Fruit fly (Drosophila melanogaster): ENCODE data around the gene CG32718.

CG32718 gene

DNA sequence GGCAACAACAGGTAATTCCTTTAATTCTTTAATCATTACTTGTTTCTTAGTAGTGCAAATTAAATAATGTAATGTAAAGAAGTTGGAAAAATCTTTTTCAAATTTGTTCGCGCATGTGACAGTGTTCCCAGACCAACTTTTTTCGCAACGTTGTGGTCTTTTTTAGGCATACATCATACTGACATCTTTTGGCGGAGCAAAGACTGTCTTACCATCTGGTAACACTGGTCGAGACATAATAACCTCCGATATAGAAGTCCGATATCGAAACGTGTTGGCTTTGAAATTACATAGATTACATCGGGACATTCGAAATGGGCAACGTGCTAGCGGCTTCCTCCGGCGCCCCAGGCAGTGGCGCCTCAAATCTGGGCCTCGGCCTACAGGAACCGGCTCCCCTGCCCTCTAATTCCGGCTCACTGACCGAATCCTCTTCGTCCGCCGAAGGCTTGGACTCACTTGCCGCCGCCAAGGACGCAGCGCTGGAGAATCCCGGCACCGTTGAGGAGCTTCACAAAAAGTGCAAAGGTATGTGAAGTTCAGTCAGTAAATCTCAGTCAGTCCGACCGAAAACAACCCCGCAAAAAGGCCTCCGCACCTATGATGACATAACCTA is 40.7 kb upstream of the CG32718 start (continued):
- no peak for TF ChIP-seq CG18764 (GFP tag; optimal IDR thresholded peaks at IDR 0.05)
- no peak for TF ChIP-seq vfl (GFP tag; optimal IDR thresholded peaks at IDR 0.05)
- no peak for TF ChIP-seq Xbp1 (GFP tag; optimal IDR thresholded peaks at IDR 0.05)
- no peak for TF ChIP-seq CG3065 (GFP tag; optimal IDR thresholded peaks at IDR 0.05)
- TF ChIP-seq tio (GFP tag; optimal IDR thresholded peaks at IDR 0.05) = no peak
- TF ChIP-seq CG12155 (GFP tag; optimal IDR thresholded peaks at IDR 0.05) = no peak
- no peak for TF ChIP-seq CG11093 (GFP tag; IDR thresholded peaks at IDR 0.05)
- TF ChIP-seq Fer1 (GFP tag; optimal IDR thresholded peaks at IDR 0.05) = peak; percentile 22
- no peak for TF ChIP-seq hbn (GFP tag; IDR thresholded peaks at IDR 0.05; ENCODE audit: partially characterized antibody)
- TF ChIP-seq tna (GFP tag; IDR thresholded peaks at IDR 0.05; ENCODE audit: partially characterized antibody) = no peak
- no peak for TF ChIP-seq CG7372 (GFP tag; IDR thresholded peaks at IDR 0.05)
- TF ChIP-seq stwl (tag; optimal IDR thresholded peaks at IDR 0.05) = peak; percentile 88
- TF ChIP-seq CG30403 (GFP tag; optimal IDR thresholded peaks at IDR 0.05) = no peak
- TF ChIP-seq Usf (GFP tag; optimal IDR thresholded peaks at IDR 0.05) = no peak
- TF ChIP-seq pum (GFP tag; optimal IDR thresholded peaks at IDR 0.05) = no peak
- no peak for TF ChIP-seq eve (GFP tag; optimal IDR thresholded peaks at IDR 0.05)
- peak; percentile 25 for TF ChIP-seq CG2116 (GFP tag; optimal IDR thresholded peaks at IDR 0.05)
- no peak for TF ChIP-seq CG31365 (tag; optimal IDR thresholded peaks at IDR 0.05)
- TF ChIP-seq pho (GFP tag; optimal IDR thresholded peaks at IDR 0.05) = no peak
- no peak for TF ChIP-seq CG1233 (GFP tag; optimal IDR thresholded peaks at IDR 0.05)
- no peak for TF ChIP-seq Hsf (GFP tag; optimal IDR thresholded peaks at IDR 0.05)
- peak; percentile 6 for TF ChIP-seq her (GFP tag; optimal IDR thresholded peaks at IDR 0.05)
- TF ChIP-seq ERR (GFP tag; optimal IDR thresholded peaks at IDR 0.05) = no peak
- no peak for TF ChIP-seq CG42726 (GFP tag; IDR thresholded peaks at IDR 0.05; ENCODE audit: partially characterized antibody)
- TF ChIP-seq Elba2 (GFP tag; optimal IDR thresholded peaks at IDR 0.05) = peak; percentile 38
- no peak for TF ChIP-seq Six4 (GFP tag; optimal IDR thresholded peaks at IDR 0.05)
- peak; percentile 6 for TF ChIP-seq CG2712 (tag; optimal IDR thresholded peaks at IDR 0.05)
- TF ChIP-seq row (GFP tag; IDR thresholded peaks at IDR 0.05) = 0 out of 3 replicates have a peak, but pooled peaks have one; percentile 14
- 0 out of 3 replicates have a peak, but pooled peaks have one; percentile 24 for TF ChIP-seq CG34224 (GFP tag; IDR thresholded peaks at IDR 0.05; ENCODE audit: partially characterized antibody)
- no peak for TF ChIP-seq CG8478 (optimal IDR thresholded peaks at IDR 0.05)
- peak; percentile 90 for TF ChIP-seq Dp (GFP tag; optimal IDR thresholded peaks at IDR 0.05)
- no peak for TF ChIP-seq CG31388 (GFP tag; optimal IDR thresholded peaks at IDR 0.05)
- TF ChIP-seq stc (GFP tag; IDR thresholded peaks at IDR 0.05) = no peak
- TF ChIP-seq sisA (GFP tag; IDR thresholded peaks at IDR 0.05) = no peak
- no peak for TF ChIP-seq Hr51 (GFP tag; optimal IDR thresholded peaks at IDR 0.05)
- TF ChIP-seq Side (GFP tag; optimal IDR thresholded peaks at IDR 0.05) = no peak
- TF ChIP-seq ham (GFP tag; IDR thresholded peaks at IDR 0.05) = no peak
- no peak for TF ChIP-seq jumu (GFP tag; optimal IDR thresholded peaks at IDR 0.05)
- TF ChIP-seq Ada2b (GFP tag; IDR thresholded peaks at IDR 0.05) = no peak
- TF ChIP-seq cas (GFP tag; IDR thresholded peaks at IDR 0.05) = no peak
- no peak for TF ChIP-seq Rx (GFP tag; IDR thresholded peaks at IDR 0.05)
- TF ChIP-seq CG9876 (GFP tag; optimal IDR thresholded peaks at IDR 0.05) = no peak
- TF ChIP-seq CG13287 (GFP tag; IDR thresholded peaks at IDR 0.05; ENCODE audit: partially characterized antibody) = peak; percentile 58
- TF ChIP-seq HmgZ (tag; optimal IDR thresholded peaks at IDR 0.05) = peak; percentile 44
- TF ChIP-seq rib (GFP tag; IDR thresholded peaks at IDR 0.05) = no peak
- peak in 1 of 2 experiments; percentile 88 for TF ChIP-seq Pdp1 (GFP tag; optimal IDR thresholded peaks at IDR 0.05)
- peak; percentile 40; the same call in 1 of the 2 replicates for TF ChIP-seq amos (GFP tag; IDR thresholded peaks at IDR 0.05; ENCODE audit: partially characterized antibody)
- no peak for TF ChIP-seq CG14050 (GFP tag; IDR thresholded peaks at IDR 0.05)
- TF ChIP-seq CG33557 (GFP tag; optimal IDR thresholded peaks at IDR 0.05) = no peak
- no peak for TF ChIP-seq CG13775 (GFP tag; optimal IDR thresholded peaks at IDR 0.05)
- no peak for TF ChIP-seq Ssrp (tag; optimal IDR thresholded peaks at IDR 0.05)

All from whole organism, embryonic.